Fruit fly (Drosophila melanogaster) whole organism, pupa: ENCODE measurements around the gene Ent3.
A peak's percentile ranks its signal among the peaks of the same experiment; 100 is the strongest.

Source experiments
- CG10348 ChIP-seq: fragments of 200-800 bp; sonication (Bioruptor generic); IDR thresholded peaks from 2 replicates; pipeline ENCODE4 v1.3.6; 2022; ENCODE audit warnings: missing biosample characterization, missing genetic modification characterization
- CG12605 ChIP-seq: fragments of 200-800 bp; sonication (Bioruptor generic); IDR thresholded peaks from 2 replicates; pipeline ENCODE4 v1.3.6; 2022; ENCODE audit warnings: missing biosample characterization, missing genetic modification characterization
- CG13204 ChIP-seq: fragments of 200-800 bp; sonication (Bioruptor generic); optimal IDR thresholded peaks from 2 replicates; lab custom pipeline; 2018; ENCODE audit warnings: missing biosample characterization, mild to moderate bottlenecking, missing genetic modification characterization, moderate library complexity
- CG14655 ChIP-seq: fragments of 200-800 bp; sonication (Bioruptor generic); optimal IDR thresholded peaks from 3 replicates; lab custom pipeline; 2017; ENCODE audit warnings: mild to moderate bottlenecking, missing biosample characterization, missing genetic modification reagents, missing genetic modification characterization
- CG15710 ChIP-seq: fragments of 200-800 bp; sonication (Bioruptor generic); optimal IDR thresholded peaks from 2 replicates; lab custom pipeline; 2018; ENCODE audit warnings: missing biosample characterization, mild to moderate bottlenecking, missing genetic modification characterization, moderate library complexity
- CG17806 ChIP-seq: fragments of 200-800 bp; sonication (Bioruptor generic); optimal IDR thresholded peaks from 2 replicates; lab custom pipeline; 2018; ENCODE audit warnings: missing biosample characterization, mild to moderate bottlenecking, missing genetic modification characterization, moderate library complexity
- CG32121 ChIP-seq: fragments of 200-800 bp; sonication (Bioruptor generic); IDR thresholded peaks from 2 replicates; pipeline ENCODE4 v1.3.6; 2022; ENCODE audit warnings: missing biosample characterization, missing genetic modification characterization
- CG34367 ChIP-seq: fragments of 200-800 bp; sonication (Bioruptor generic); optimal IDR thresholded peaks from 2 replicates; lab custom pipeline; 2018; ENCODE audit warnings: missing biosample characterization, mild to moderate bottlenecking, missing genetic modification characterization
- CG4496 ChIP-seq: fragments of 200-800 bp; sonication (Bioruptor generic); IDR thresholded peaks from 3 replicates; pipeline ENCODE4 v1.3.6; 2022; ENCODE audit warnings: missing biosample characterization, missing genetic modification characterization
- CG8159 ChIP-seq: fragments of 200-800 bp; sonication (Bioruptor generic); optimal IDR thresholded peaks from 3 replicates; lab custom pipeline; 2018; ENCODE audit warnings: missing biosample characterization, mild to moderate bottlenecking, missing genetic modification characterization, moderate library complexity
- CG8301 ChIP-seq: fragments of 200-800 bp; sonication (Bioruptor generic); optimal IDR thresholded peaks from 2 replicates; lab custom pipeline; 2018; ENCODE audit warnings: missing biosample characterization, mild to moderate bottlenecking, missing genetic modification characterization
- CG9948 ChIP-seq: fragments of 200-800 bp; sonication (Bioruptor generic); optimal IDR thresholded peaks from 2 replicates; lab custom pipeline; 2018; ENCODE audit warnings: missing biosample characterization, mild to moderate bottlenecking, missing genetic modification characterization, moderate library complexity
- D1 ChIP-seq: fragments of 200-800 bp; sonication (Bioruptor generic); optimal IDR thresholded peaks from 2 replicates; lab custom pipeline; 2018; ENCODE audit warnings: missing biosample characterization, mild to moderate bottlenecking, missing genetic modification characterization, moderate library complexity
- EcR ChIP-seq: fragments of 200-800 bp; sonication (Bioruptor generic); optimal IDR thresholded peaks from 3 replicates; lab custom pipeline; 2019; ENCODE audit warnings: missing biosample characterization, missing genetic modification characterization, mild to moderate bottlenecking, moderate library complexity, missing genetic modification reagents
- Ets98B ChIP-seq: fragments of 200-800 bp; sonication (Bioruptor generic); IDR thresholded peaks from 2 replicates; pipeline ENCODE4 v1.3.6; 2022; ENCODE audit warnings: missing biosample characterization, missing genetic modification characterization
- Pif1A ChIP-seq: fragments of 200-800 bp; sonication (Bioruptor generic); optimal IDR thresholded peaks from 3 replicates; lab custom pipeline; 2016; ENCODE audit warnings: missing biosample characterization, missing genetic modification characterization
- Pif1B ChIP-seq: fragments of 200-800 bp; sonication (Bioruptor generic); optimal IDR thresholded peaks from 3 replicates; lab custom pipeline; 2016; ENCODE audit warnings: missing biosample characterization, missing genetic modification characterization
- Snoo ChIP-seq: fragments of 200-800 bp; sonication (Bioruptor generic); optimal IDR thresholded peaks from 3 replicates; lab custom pipeline; 2017; ENCODE audit warnings: missing biosample characterization, mild to moderate bottlenecking, missing genetic modification characterization, inconsistent platforms
- fd96Ca ChIP-seq: fragments of 200-800 bp; sonication (Bioruptor generic); IDR thresholded peaks from 3 replicates; pipeline ENCODE4 v1.3.6; 2022; ENCODE audit warnings: missing biosample characterization, missing genetic modification characterization
- gl ChIP-seq: fragments of 200-800 bp; sonication (Bioruptor generic); optimal IDR thresholded peaks from 2 replicates; lab custom pipeline; 2018; ENCODE audit warnings: missing biosample characterization, mild to moderate bottlenecking, missing genetic modification characterization
- rn ChIP-seq: fragments of 200-800 bp; sonication (Bioruptor generic); IDR thresholded peaks from 2 replicates; pipeline ENCODE4 v1.3.6; 2022; ENCODE audit warnings: missing biosample characterization, missing genetic modification characterization

The Ent3 gene

dm6 chr3L:12849867-12850301, 3.6 kb upstream of the Ent3 start, which contains the start of the genes CG10948 and Wbp2:
Gene CG10948 (minus strand): TSS chr3L:12850117.
Gene Wbp2 (plus strand): TSS chr3L:12850165.
- TF ChIP-seq Snoo (tag; lab: Kevin White, UChicago) (peak; percentile 36), CG17806 (no peak), CG13204 (no peak), D1 (no peak), CG4496 (GFP tag; lab: Robert Waterston, UW) (peak; percentile 62), CG8301 (tag; lab: Kevin White, UChicago) (no peak), Pif1B (GFP tag; lab: Kevin White, UChicago) (no peak), CG15710 (no peak), EcR (no peak), rn (GFP tag; lab: Robert Waterston, UW) (no peak), CG14655 (GFP tag; lab: Kevin White, UChicago) (no peak), CG8159 (tag; lab: Kevin White, UChicago) (no peak)

DNA sequence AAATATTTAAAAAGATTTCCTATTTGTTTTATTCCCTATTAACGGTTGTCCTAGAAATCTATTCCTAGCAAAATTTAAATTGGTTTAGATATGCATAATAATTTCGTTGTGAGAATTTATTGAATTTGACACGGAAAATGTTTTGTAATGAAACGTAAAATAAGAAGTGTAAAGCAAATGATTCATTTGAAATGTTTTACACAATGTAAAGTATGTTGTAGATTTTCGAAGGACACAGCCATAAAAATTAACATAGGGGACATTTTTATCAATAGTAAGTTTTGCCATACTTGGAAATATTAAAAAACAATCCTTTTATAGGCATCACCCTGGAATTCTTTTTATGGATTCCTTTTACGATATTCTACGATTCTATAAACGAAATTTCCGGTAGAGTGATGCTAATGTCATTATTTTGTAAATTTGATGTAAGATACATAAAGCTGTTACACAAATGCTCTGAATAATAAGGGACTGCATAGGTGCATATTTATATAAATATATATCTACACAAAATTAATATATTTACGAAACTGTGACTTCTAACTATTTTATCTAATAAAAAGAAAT, 4.2 kb downstream of the Ent3 start:
- TF ChIP-seq CG12605 (GFP tag; lab: Robert Waterston, UW) (no peak), Pif1B (GFP tag; lab: Kevin White, UChicago) (no peak), CG17806 (no peak), CG8159 (tag; lab: Kevin White, UChicago) (no peak), rn (GFP tag; lab: Robert Waterston, UW) (no peak), Pif1A (GFP tag; lab: Kevin White, UChicago) (no peak), Ets98B (no peak), gl (tag; lab: Kevin White, UChicago) (no peak), D1 (no peak), CG10348 (no peak), Snoo (tag; lab: Kevin White, UChicago) (no peak), CG14655 (GFP tag; lab: Kevin White, UChicago) (no peak), CG34367 (no peak)

DNA sequence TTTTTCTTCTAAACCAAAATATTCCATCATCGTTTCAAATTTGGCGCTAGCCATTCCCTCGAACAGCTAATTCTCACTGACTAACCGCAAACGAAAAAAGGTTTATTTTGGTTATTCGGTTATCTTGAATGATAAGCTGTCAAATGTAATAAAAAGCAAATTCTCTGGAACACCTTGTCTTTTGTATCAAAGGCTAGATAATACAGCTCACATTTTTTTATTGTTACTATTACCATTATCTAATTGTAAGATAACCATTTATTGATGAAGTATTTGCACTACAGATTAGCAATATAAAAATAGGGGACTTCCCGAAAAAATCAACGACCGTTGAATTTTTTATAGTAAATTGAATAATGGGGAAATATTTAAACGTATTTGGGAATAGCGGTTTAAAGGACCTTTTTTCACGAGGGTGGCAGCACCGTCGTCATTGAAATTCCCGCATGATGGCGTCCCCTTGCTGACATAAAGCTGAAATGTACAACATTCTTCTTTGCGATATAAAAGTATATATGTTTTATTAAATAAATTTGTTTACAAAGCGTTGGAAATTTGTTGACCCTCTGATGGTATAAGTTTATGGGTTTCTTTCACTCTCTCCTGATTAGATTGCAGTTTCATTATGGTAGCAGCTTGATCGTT, 7.9 kb downstream of the Ent3 start, which contains the start of gene CG32107:
Gene CG32107 (minus strand): TSS at position 51 of the 645 bp plus-strand sequence.
- TF ChIP-seq D1 (peak; percentile 5), CG9948 (tag; lab: Kevin White, UChicago) (no peak)
- TF ChIP-seq, all 21 proteins: peak for 1

dm6 chr3L:12862820-12863219, 9.4 kb downstream of the Ent3 start, which contains the start of gene CG10943:
Gene CG10943 (minus strand): TSS chr3L:12862920.
- TF ChIP-seq CG17806 (no peak), Ets98B (no peak), CG9948 (tag; lab: Kevin White, UChicago) (no peak), CG8159 (tag; lab: Kevin White, UChicago) (no peak), Pif1A (GFP tag; lab: Kevin White, UChicago) (no peak), fd96Ca (GFP tag; lab: Robert Waterston, UW) (no peak), CG15710 (no peak), D1 (no peak), CG14655 (GFP tag; lab: Kevin White, UChicago) (no peak), gl (tag; lab: Kevin White, UChicago) (no peak), Snoo (tag; lab: Kevin White, UChicago) (no peak), CG8301 (tag; lab: Kevin White, UChicago) (no peak), rn (GFP tag; lab: Robert Waterston, UW) (no peak), CG4496 (GFP tag; lab: Robert Waterston, UW) (no peak), CG13204 (no peak)

DNA sequence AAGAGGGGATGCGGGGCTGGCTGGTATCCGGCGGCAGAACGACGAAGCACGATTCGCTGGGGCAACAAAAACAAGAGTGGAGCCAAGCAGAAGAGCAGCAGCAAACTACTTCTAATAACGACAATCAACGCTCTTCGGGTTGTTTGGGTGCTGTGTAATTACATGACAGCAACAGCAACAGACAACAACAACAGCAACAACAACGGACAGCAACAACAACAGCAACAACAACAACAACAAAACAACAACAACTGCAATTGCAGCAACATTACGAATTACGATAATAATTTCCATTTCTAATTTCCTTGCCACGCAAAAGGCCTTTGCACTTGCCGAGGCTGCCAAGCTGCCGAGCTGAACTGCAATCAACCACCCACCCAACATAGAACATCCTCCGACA, 11.0 kb downstream of the Ent3 start:
- TF ChIP-seq fd96Ca (GFP tag; lab: Robert Waterston, UW): no peak
- no peak for TF ChIP-seq CG34367
- TF ChIP-seq, all 21 proteins: peak for 0

- TF ChIP-seq CG8159 (tag; lab: Kevin White, UChicago) (no peak), D1 (no peak), CG17806 (no peak), fd96Ca (GFP tag; lab: Robert Waterston, UW) (no peak), gl (tag; lab: Kevin White, UChicago) (no peak), Pif1B (GFP tag; lab: Kevin White, UChicago) (no peak), Ets98B (no peak), CG4496 (GFP tag; lab: Robert Waterston, UW) (no peak), Pif1A (GFP tag; lab: Kevin White, UChicago) (no peak), CG34367 (no peak), CG10348 (no peak), CG9948 (tag; lab: Kevin White, UChicago) (no peak), CG32121 (GFP tag; lab: Robert Waterston, UW) (no peak), CG15710 (no peak), CG8301 (tag; lab: Kevin White, UChicago) (no peak), rn (GFP tag; lab: Robert Waterston, UW) (no peak), CG14655 (GFP tag; lab: Kevin White, UChicago) (no peak), CG12605 (GFP tag; lab: Robert Waterston, UW) (no peak)
Observed at dm6 chr3L:12867956-12868443, 14.6 kb downstream of the Ent3 start.
